Worm (Caenorhabditis elegans) whole organism, mixed stage, embryonic: ENCODE measurements around the gene srh-67.

Experiments
- M03D4.4 ChIP-seq: sonication (generic microtip); optimal IDR thresholded peaks from 2 replicates; lab custom pipeline; 2017; ENCODE audit warnings: mild to moderate bottlenecking, missing genetic modification characterization, missing compliant biosample characterization
- bed-3 ChIP-seq: fragments of 200-800 bp; sonication (Bioruptor generic); optimal IDR thresholded peaks from 3 replicates; lab custom pipeline; 2018; ENCODE audit warnings: mild to moderate bottlenecking, missing genetic modification characterization, moderate library complexity, missing compliant biosample characterization
- blmp-1 ChIP-seq: fragments of 150-350 bp; optimal IDR thresholded peaks from 2 replicates; lab custom pipeline; 2014; ENCODE audit warnings: missing biosample characterization, missing genetic modification characterization
- ceh-39 ChIP-seq: fragments of 150-350 bp; optimal IDR thresholded peaks from 2 replicates; lab custom pipeline; 2014; ENCODE audit warnings: missing biosample characterization, missing genetic modification characterization
- ceh-43 ChIP-seq: fragments of 200-800 bp; sonication (Bioruptor generic); optimal IDR thresholded peaks from 2 replicates; lab custom pipeline; 2018; ENCODE audit warnings: mild to moderate bottlenecking, missing genetic modification characterization, moderate library complexity, missing compliant biosample characterization
- ceh-83 ChIP-seq: fragments of 200-800 bp; sonication (Bioruptor generic); optimal IDR thresholded peaks from 2 replicates; lab custom pipeline; 2018; ENCODE audit warnings: mild to moderate bottlenecking, missing genetic modification characterization, missing compliant biosample characterization
- ces-1 ChIP-seq: fragments of 150-350 bp; optimal IDR thresholded peaks from 2 replicates; lab custom pipeline; 2014; ENCODE audit warnings: missing biosample characterization, missing genetic modification reagents, missing genetic modification characterization
- cnd-1 ChIP-seq: fragments of 200-800 bp; sonication (Bioruptor generic); optimal IDR thresholded peaks from 2 replicates; lab custom pipeline; 2018; ENCODE audit warnings: mild to moderate bottlenecking, missing genetic modification characterization, missing compliant biosample characterization
- drap-1 ChIP-seq: fragments of 200-800 bp; sonication (Bioruptor generic); optimal IDR thresholded peaks from 3 replicates; lab custom pipeline; 2018; ENCODE audit warnings: mild to moderate bottlenecking, missing genetic modification characterization, missing compliant biosample characterization
- elt-1 ChIP-seq: sonication (generic microtip); optimal IDR thresholded peaks from 2 replicates; lab custom pipeline; 2017; ENCODE audit warnings: missing genetic modification characterization, mild to moderate bottlenecking, missing compliant biosample characterization, antibody characterized with exemption, moderate library complexity, borderline replicate concordance; ENCODE audit not compliant: insufficient read depth
- elt-3 ChIP-seq: fragments of 150-350 bp; optimal IDR thresholded peaks from 2 replicates; lab custom pipeline; 2014; ENCODE audit warnings: missing biosample characterization, missing genetic modification characterization
- flh-1 ChIP-seq: fragments of 200-800 bp; sonication (Bioruptor generic); optimal IDR thresholded peaks from 2 replicates; lab custom pipeline; 2018; ENCODE audit warnings: mild to moderate bottlenecking, missing genetic modification characterization, moderate library complexity, missing compliant biosample characterization
- ham-2 ChIP-seq: fragments of 200-800 bp; sonication (Bioruptor generic); optimal IDR thresholded peaks from 2 replicates; lab custom pipeline; 2018; ENCODE audit warnings: mild to moderate bottlenecking, missing genetic modification characterization, missing compliant biosample characterization
- hlh-1 ChIP-seq: fragments of 150-350 bp; optimal IDR thresholded peaks from 2 replicates; lab custom pipeline; 2014; ENCODE audit warnings: missing biosample characterization, missing genetic modification reagents, missing genetic modification characterization
- lin-13 ChIP-seq: fragments of 150-350 bp; optimal IDR thresholded peaks from 2 replicates; lab custom pipeline; 2014; ENCODE audit warnings: missing biosample characterization, missing genetic modification characterization
- lin-32 ChIP-seq: fragments of 200-800 bp; sonication (Bioruptor generic); optimal IDR thresholded peaks from 2 replicates; lab custom pipeline; 2018; ENCODE audit warnings: mild to moderate bottlenecking, missing genetic modification characterization, missing compliant biosample characterization
- lsy-2 ChIP-seq: fragments of 150-350 bp; optimal IDR thresholded peaks from 2 replicates; lab custom pipeline; 2014; ENCODE audit warnings: missing biosample characterization, missing genetic modification characterization
- mab-5 ChIP-seq: fragments of 150-350 bp; optimal IDR thresholded peaks from 2 replicates; lab custom pipeline; 2014; ENCODE audit warnings: missing biosample characterization, missing genetic modification characterization
- mep-1 ChIP-seq: fragments of 150-350 bp; optimal IDR thresholded peaks from 2 replicates; lab custom pipeline; 2017; ENCODE audit warnings: missing biosample characterization, missing genetic modification reagents, missing genetic modification characterization, inconsistent platforms
- mls-2 ChIP-seq: sonication (generic microtip); optimal IDR thresholded peaks from 2 replicates; lab custom pipeline; 2016; ENCODE audit warnings: mild to moderate bottlenecking, missing genetic modification characterization, moderate library complexity, missing compliant biosample characterization
- nhr-12 ChIP-seq: fragments of 150-350 bp; optimal IDR thresholded peaks from 2 replicates; lab custom pipeline; 2014; ENCODE audit warnings: missing biosample characterization, missing genetic modification characterization
- nhr-2 ChIP-seq: fragments of 150-350 bp; optimal IDR thresholded peaks from 2 replicates; lab custom pipeline; 2014; ENCODE audit warnings: missing biosample characterization, missing genetic modification characterization
- nhr-237 ChIP-seq: fragments of 150-350 bp; optimal IDR thresholded peaks from 2 replicates; lab custom pipeline; 2014; ENCODE audit warnings: missing biosample characterization, missing genetic modification characterization
- nhr-28 ChIP-seq: fragments of 150-350 bp; optimal IDR thresholded peaks from 2 replicates; lab custom pipeline; 2014; ENCODE audit warnings: missing biosample characterization, missing genetic modification characterization
- nhr-76 ChIP-seq: sonication (generic microtip); optimal IDR thresholded peaks from 2 replicates; lab custom pipeline; 2017; ENCODE audit warnings: missing biosample characterization, missing genetic modification characterization
- pha-4 ChIP-seq: fragments of 150-350 bp; optimal IDR thresholded peaks from 2 replicates; lab custom pipeline; 2018; ENCODE audit warnings: missing biosample characterization, missing genetic modification reagents, missing genetic modification characterization
- sem-2 ChIP-seq: fragments of 200-800 bp; sonication (Bioruptor generic); optimal IDR thresholded peaks from 2 replicates; lab custom pipeline; 2018; ENCODE audit warnings: mild to moderate bottlenecking, missing genetic modification characterization, missing compliant biosample characterization
- snpc-4 ChIP-seq: fragments of 150-350 bp; optimal IDR thresholded peaks from 2 replicates; lab custom pipeline; 2014; ENCODE audit warnings: missing biosample characterization, missing genetic modification characterization
- sptf-1 ChIP-seq: sonication (generic microtip); optimal IDR thresholded peaks from 2 replicates; lab custom pipeline; 2017; ENCODE audit warnings: mild to moderate bottlenecking, missing genetic modification characterization, moderate library complexity, missing compliant biosample characterization
- tbx-8 ChIP-seq: fragments of 200-800 bp; sonication (Bioruptor generic); optimal IDR thresholded peaks from 2 replicates; lab custom pipeline; 2018; ENCODE audit warnings: mild to moderate bottlenecking, missing genetic modification characterization, moderate library complexity, missing compliant biosample characterization
- unc-120 ChIP-seq: sonication (generic microtip); optimal IDR thresholded peaks from 2 replicates; lab custom pipeline; 2017; ENCODE audit warnings: missing genetic modification characterization, missing compliant biosample characterization; ENCODE audit not compliant: poor library complexity, severe bottlenecking
- unc-39 ChIP-seq: fragments of 150-350 bp; optimal IDR thresholded peaks from 2 replicates; lab custom pipeline; 2014; ENCODE audit warnings: missing biosample characterization, missing genetic modification characterization
- unc-62 ChIP-seq: fragments of 150-350 bp; optimal IDR thresholded peaks from 2 replicates; lab custom pipeline; 2014; ENCODE audit warnings: missing biosample characterization, missing genetic modification reagents, missing genetic modification characterization
- zip-8 ChIP-seq: fragments of 150-350 bp; optimal IDR thresholded peaks from 2 replicates; lab custom pipeline; 2014; ENCODE audit warnings: missing biosample characterization, missing genetic modification characterization
- ztf-11 ChIP-seq: fragments of 150-350 bp; optimal IDR thresholded peaks from 2 replicates; lab custom pipeline; 2014; ENCODE audit warnings: missing biosample characterization, missing genetic modification characterization

srh-67 gene

ce11 chrII:12494556-12495131, 14.1 kb upstream of the srh-67 start, which contains the start of gene col-85:
TSS of gene col-85 (minus strand) at chrII:12495095.
- TF ChIP-seq blmp-1 (no peak), unc-120 (tag; lab: Kevin White, UChicago) (peak; percentile 94), snpc-4 (tag; lab: Kevin White, UChicago) (no peak), elt-3 (tag; lab: Kevin White, UChicago) (peak; percentile 4), nhr-237 (peak; percentile 45), mab-5 (peak; percentile 49), tbx-8 (peak; percentile 91), ceh-83 (peak; percentile 96), lin-32 (GFP tag; lab: Kevin White, UChicago) (peak; percentile 91), ceh-43 (GFP tag; lab: Kevin White, UChicago) (peak; percentile 94), lin-13 (tag; lab: Kevin White, UChicago) (peak; percentile 15), nhr-12 (tag; lab: Kevin White, UChicago) (peak; percentile 38), M03D4.4 (peak; percentile 95), ham-2 (peak; percentile 94), sptf-1 (tag; lab: Kevin White, UChicago) (peak; percentile 97), mls-2 (tag; lab: Kevin White, UChicago) (peak; percentile 98), drap-1 (GFP tag; lab: Kevin White, UChicago) (peak; percentile 94), flh-1 (GFP tag; lab: Kevin White, UChicago) (peak; percentile 92), bed-3 (GFP tag; lab: Kevin White, UChicago) (peak; percentile 94), cnd-1 (peak; percentile 89), ztf-11 (tag; lab: Kevin White, UChicago) (peak; percentile 40), nhr-28 (tag; lab: Kevin White, UChicago) (peak; percentile 72), lsy-2 (tag; lab: Kevin White, UChicago) (peak; percentile 48), mep-1 (tag; lab: Kevin White, UChicago) (peak; percentile 58), unc-39 (tag; lab: Kevin White, UChicago) (peak; percentile 50), elt-1 (peak; percentile 10), pha-4 (tag; lab: Kevin White, UChicago) (peak; percentile 18), sem-2 (GFP tag; lab: Kevin White, UChicago) (peak; percentile 86), hlh-1 (tag; lab: Kevin White, UChicago) (no peak), ceh-39 (tag; lab: Kevin White, UChicago) (peak; percentile 1), nhr-2 (tag; lab: Kevin White, UChicago) (no peak), nhr-76 (tag; lab: Kevin White, UChicago) (no peak), unc-62 (GFP tag; lab: Kevin White, UChicago) (peak; percentile 23), ces-1 (GFP tag; lab: Kevin White, UChicago) (peak; percentile 47), zip-8 (tag; lab: Kevin White, UChicago) (no peak)

ce11 chrII:12496981-12497380, 11.8 kb upstream of the srh-67 start, which contains the start of gene T21B4.3:
TSS of gene T21B4.3 (minus strand) at chrII:12497081.
- TF ChIP-seq ceh-83 (no peak), unc-120 (tag; lab: Kevin White, UChicago) (no peak), nhr-76 (tag; lab: Kevin White, UChicago) (no peak), ham-2 (no peak), pha-4 (tag; lab: Kevin White, UChicago) (no peak), blmp-1 (no peak), nhr-2 (tag; lab: Kevin White, UChicago) (no peak), ceh-43 (GFP tag; lab: Kevin White, UChicago) (no peak)
- TF ChIP-seq, all 35 proteins: peak for 0

- TF ChIP-seq ces-1 (GFP tag; lab: Kevin White, UChicago): peak; percentile 91
- no peak for TF ChIP-seq unc-39 (tag; lab: Kevin White, UChicago)
These were observed 8.8 kb upstream of the srh-67 start for ce11 chrII:12499969-12500368.

ce11 chrII:12502784-12503183, 6.0 kb upstream of the srh-67 start, which contains the start of gene ador-1:
TSS of gene ador-1 (minus strand) at chrII:12502884.
- TF ChIP-seq elt-1 (no peak), unc-39 (tag; lab: Kevin White, UChicago) (no peak), bed-3 (GFP tag; lab: Kevin White, UChicago) (no peak), zip-8 (tag; lab: Kevin White, UChicago) (no peak), cnd-1 (no peak), nhr-237 (no peak), mep-1 (tag; lab: Kevin White, UChicago) (no peak), ces-1 (GFP tag; lab: Kevin White, UChicago) (no peak), M03D4.4 (no peak), ceh-39 (tag; lab: Kevin White, UChicago) (no peak), flh-1 (GFP tag; lab: Kevin White, UChicago) (no peak), nhr-76 (tag; lab: Kevin White, UChicago) (no peak)
